Worm (Caenorhabditis elegans): ENCODE results near the gene K10D11.6.

Gene K10D11.6

DNA sequence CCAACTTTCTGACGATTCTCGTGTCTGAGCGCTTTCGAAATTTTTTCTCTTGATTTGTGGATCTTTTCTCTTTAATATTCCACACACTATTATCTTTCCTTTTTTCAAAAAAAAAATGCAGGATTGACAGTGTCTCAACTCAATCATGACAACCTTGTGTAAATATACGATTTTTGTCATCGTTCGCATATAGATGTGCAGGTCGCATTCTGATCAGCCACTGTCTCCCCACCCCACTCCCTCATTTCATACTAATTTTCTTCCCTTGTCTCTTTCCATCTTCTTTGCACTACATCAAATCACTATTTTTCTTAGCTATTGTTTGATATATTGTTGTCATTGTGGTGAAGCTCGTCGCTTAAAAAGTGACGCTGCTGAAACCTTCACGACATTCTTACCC lies 46.0 kb upstream of the K10D11.6 start (continued):
- TF ChIP-seq let-607 (tag; optimal IDR thresholded peaks at IDR 0.05) (no peak), madf-3 (GFP tag; IDR thresholded peaks at IDR 0.05) (0 out of 2 replicates have a peak, but pooled peaks have one; percentile 32), egl-18 (GFP tag; IDR thresholded peaks at IDR 0.05) (no peak), ceh-58 (GFP tag; IDR thresholded peaks at IDR 0.05) (no peak), hlh-26 (GFP tag; conservative IDR thresholded peaks at IDR 0.05) (no peak), sdz-38 (tag; optimal IDR thresholded peaks at IDR 0.05) (no peak), Y95B8A.8 (GFP tag; IDR thresholded peaks at IDR 0.05) (no peak), hsf-1 (GFP tag; IDR thresholded peaks at IDR 0.05) (no peak), xnd-1 (tag; optimal IDR thresholded peaks at IDR 0.05) (no peak), ccch-3 (GFP tag; optimal IDR thresholded peaks at IDR 0.05) (no peak), mes-4 (tag; optimal IDR thresholded peaks at IDR 0.05) (no peak), nhr-27 (tag; optimal IDR thresholded peaks at IDR 0.05) (no peak), aptf-2 (GFP tag; conservative IDR thresholded peaks at IDR 0.05) (no peak), egl-44 (GFP tag; IDR thresholded peaks at IDR 0.05) (no peak), mcd-1 (GFP tag; IDR thresholded peaks at IDR 0.05) (no peak), atf-7 (tag; optimal IDR thresholded peaks at IDR 0.05) (no peak)

DNA sequence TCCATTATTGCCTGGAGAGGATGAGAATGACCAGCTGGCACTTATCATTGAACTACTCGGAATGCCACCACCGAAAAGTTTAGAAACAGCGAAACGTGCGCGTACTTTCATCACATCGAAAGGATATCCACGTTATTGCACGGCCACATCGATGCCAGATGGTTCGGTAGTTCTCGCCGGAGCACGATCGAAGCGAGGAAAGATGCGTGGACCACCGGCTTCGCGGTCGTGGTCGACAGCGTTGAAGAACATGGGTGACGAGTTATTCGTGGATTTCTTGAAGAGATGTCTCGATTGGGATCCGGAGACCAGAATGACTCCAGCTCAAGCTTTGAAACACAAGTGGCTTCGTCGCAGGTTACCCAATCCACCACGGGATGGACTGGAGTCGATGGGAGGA lies 44.3 kb upstream of the K10D11.6 start:
- TF ChIP-seq F55B11.4 (tag; optimal IDR thresholded peaks at IDR 0.05; ENCODE audit: borderline replicate concordance, insufficient read depth) (no peak), rcor-1 (GFP tag; IDR thresholded peaks at IDR 0.05) (no peak), C17E4.6 (GFP tag; IDR thresholded peaks at IDR 0.05) (no peak), hrde-1 (tag; optimal IDR thresholded peaks at IDR 0.05; ENCODE audit: borderline replicate concordance) (no peak), let-607 (tag; optimal IDR thresholded peaks at IDR 0.05) (no peak), hmg-1.2 (GFP tag; IDR thresholded peaks at IDR 0.05) (no peak), tlf-1 (GFP tag; optimal IDR thresholded peaks at IDR 0.05) (no peak), bed-1 (GFP tag; IDR thresholded peaks at IDR 0.05) (no peak), F37B4.10 (GFP tag; IDR thresholded peaks at IDR 0.05) (no peak), Y53G8AR.9 (GFP tag; conservative IDR thresholded peaks at IDR 0.05) (no peak), egl-18 (GFP tag; IDR thresholded peaks at IDR 0.05) (0 out of 2 replicates have a peak, but pooled peaks have one; percentile 47), egl-44 (GFP tag; IDR thresholded peaks at IDR 0.05) (no peak), ceh-40 (GFP tag; IDR thresholded peaks at IDR 0.05) (no peak), nhr-179 (tag; optimal IDR thresholded peaks at IDR 0.05) (no peak), cebp-2 (GFP tag; IDR thresholded peaks at IDR 0.05) (0 out of 2 replicates have a peak, but pooled peaks have one; percentile 86), pha-4 (tag; optimal IDR thresholded peaks at IDR 0.05) (no peak), efl-1 (GFP tag; optimal IDR thresholded peaks at IDR 0.05) (no peak), madf-3 (GFP tag; IDR thresholded peaks at IDR 0.05) (0 out of 2 replicates have a peak, but pooled peaks have one; percentile 30), zfh-2 (GFP tag; conservative IDR thresholded peaks at IDR 0.05) (peak; percentile 65), lin-54 (GFP tag; optimal IDR thresholded peaks at IDR 0.05) (no peak), lsl-1 (GFP tag; optimal IDR thresholded peaks at IDR 0.05) (no peak), F52B5.7 (tag; optimal IDR thresholded peaks at IDR 0.05) (peak; percentile 25), aptf-2 (GFP tag; conservative IDR thresholded peaks at IDR 0.05) (no peak), rec-8 (tag; optimal IDR thresholded peaks at IDR 0.05) (no peak), lag-1 (GFP tag; IDR thresholded peaks at IDR 0.05) (no peak), die-1 (tag; optimal IDR thresholded peaks at IDR 0.05) (no peak), Y56A3A.18 (GFP tag; IDR thresholded peaks at IDR 0.05) (no peak), B0019.2 (GFP tag; conservative IDR thresholded peaks at IDR 0.05) (no peak)
